Fruit fly (Drosophila melanogaster) whole organism, embryonic: Measurements from ENCODE around the gene APP-BP1.

ENCODE experiments used
- B-H1 ChIP-seq: fragments of 200-800 bp; sonication (Bioruptor generic); IDR thresholded peaks from 3 replicates; pipeline ENCODE4 v1.3.6; 2022; ENCODE audit warnings: missing biosample characterization, missing genetic modification characterization
- Blimp-1 ChIP-seq: fragments of 200-800 bp; sonication (Bioruptor generic); optimal IDR thresholded peaks from 3 replicates; lab custom pipeline; 2018; ENCODE audit warnings: missing biosample characterization, missing genetic modification characterization, mild to moderate bottlenecking, moderate library complexity, missing genetic modification reagents
- BtbVII ChIP-seq: fragments of 200-800 bp; sonication (Bioruptor generic); optimal IDR thresholded peaks from 3 replicates; lab custom pipeline; 2017; ENCODE audit warnings: missing biosample characterization, mild to moderate bottlenecking, missing genetic modification characterization
- CG1024 ChIP-seq: fragments of 200-800 bp; sonication (Bioruptor generic); IDR thresholded peaks from 2 replicates; pipeline ENCODE4 v1.3.6; 2022; ENCODE audit warnings: missing biosample characterization, missing genetic modification characterization
- CG11696 ChIP-seq: fragments of 200-800 bp; sonication (Bioruptor generic); IDR thresholded peaks from 2 replicates; pipeline ENCODE4 v1.3.6; 2022; ENCODE audit warnings: missing biosample characterization, missing genetic modification characterization
- CG12236 ChIP-seq: fragments of 200-800 bp; sonication (Bioruptor generic); optimal IDR thresholded peaks from 2 replicates; lab custom pipeline; 2016; ENCODE audit warnings: missing biosample characterization, missing genetic modification characterization
- CG12391 ChIP-seq: fragments of 200-800 bp; sonication (Bioruptor generic); optimal IDR thresholded peaks from 3 replicates; lab custom pipeline; 2018; ENCODE audit warnings: missing biosample characterization, mild to moderate bottlenecking, missing genetic modification characterization, moderate library complexity
- CG13894 ChIP-seq: fragments of 200-800 bp; sonication (Bioruptor generic); optimal IDR thresholded peaks from 3 replicates; lab custom pipeline; 2018; ENCODE audit warnings: missing biosample characterization, mild to moderate bottlenecking, missing genetic modification characterization, moderate library complexity
- CG14014 ChIP-seq: fragments of 200-800 bp; sonication (Bioruptor generic); IDR thresholded peaks from 2 replicates; pipeline ENCODE4 v1.3.6; 2022; ENCODE audit warnings: missing biosample characterization, missing genetic modification characterization
- CG1647 ChIP-seq: fragments of 200-800 bp; sonication (Bioruptor generic); optimal IDR thresholded peaks from 3 replicates; lab custom pipeline; 2016; ENCODE audit warnings: missing biosample characterization, missing genetic modification characterization
- CG17385 ChIP-seq: fragments of 200-800 bp; sonication (Bioruptor generic); optimal IDR thresholded peaks from 3 replicates; lab custom pipeline; 2018; ENCODE audit warnings: missing biosample characterization, mild to moderate bottlenecking, missing genetic modification characterization
- CG17802 ChIP-seq: fragments of 200-800 bp; sonication (Bioruptor generic); optimal IDR thresholded peaks from 2 replicates; lab custom pipeline; 2018; ENCODE audit warnings: missing biosample characterization, mild to moderate bottlenecking, missing genetic modification characterization, moderate library complexity
- CG2202 ChIP-seq: fragments of 200-800 bp; sonication (Bioruptor generic); optimal IDR thresholded peaks from 2 replicates; lab custom pipeline; 2018; ENCODE audit warnings: missing biosample characterization, mild to moderate bottlenecking, missing genetic modification characterization
- CG31224 ChIP-seq: fragments of 200-800 bp; sonication (Bioruptor generic); IDR thresholded peaks from 2 replicates; pipeline ENCODE4 v1.3.6; 2022; ENCODE audit warnings: missing biosample characterization, missing genetic modification characterization
- CG31441 ChIP-seq: fragments of 200-800 bp; sonication (Bioruptor generic); IDR thresholded peaks from 2 replicates; pipeline ENCODE4 v1.3.6; 2022; ENCODE audit warnings: missing biosample characterization, missing genetic modification characterization
- CG4730 ChIP-seq: fragments of 200-800 bp; sonication (Bioruptor generic); IDR thresholded peaks from 2 replicates; pipeline ENCODE4 v1.3.6; 2022; ENCODE audit warnings: missing biosample characterization, missing genetic modification characterization
- CG5180 ChIP-seq: fragments of 200-800 bp; sonication (Bioruptor generic); optimal IDR thresholded peaks from 3 replicates; lab custom pipeline; 2017; ENCODE audit warnings: missing biosample characterization, missing genetic modification characterization, mild to moderate bottlenecking, moderate library complexity, missing genetic modification reagents
- CG6175 ChIP-seq: fragments of 200-800 bp; sonication (Bioruptor generic); IDR thresholded peaks from 3 replicates; pipeline ENCODE4 v1.3.6; 2022; ENCODE audit warnings: missing biosample characterization, missing genetic modification characterization
- CG7556 ChIP-seq: fragments of 200-800 bp; sonication (Bioruptor generic); optimal IDR thresholded peaks from 2 replicates; lab custom pipeline; 2017; ENCODE audit warnings: missing biosample characterization, mild to moderate bottlenecking, missing genetic modification characterization
- CG7928 ChIP-seq: fragments of 200-800 bp; sonication (Bioruptor generic); optimal IDR thresholded peaks from 2 replicates; lab custom pipeline; 2017; ENCODE audit warnings: missing biosample characterization, mild to moderate bottlenecking, missing genetic modification characterization
- Dll ChIP-seq: fragments of 200-800 bp; sonication (Bioruptor generic); IDR thresholded peaks from 4 replicates; pipeline ENCODE4 v1.3.6; 2022; ENCODE audit warnings: missing biosample characterization, missing genetic modification characterization; ENCODE audit not compliant: partially characterized antibody
- Gug ChIP-seq: fragments of 200-800 bp; sonication (Bioruptor generic); IDR thresholded peaks from 4 replicates; pipeline ENCODE4 v1.3.6; 2022; ENCODE audit warnings: missing biosample characterization, missing genetic modification characterization
- HHEX ChIP-seq: fragments of 200-800 bp; sonication (Bioruptor generic); optimal IDR thresholded peaks from 3 replicates; lab custom pipeline; 2017; ENCODE audit warnings: missing biosample characterization, mild to moderate bottlenecking, missing genetic modification characterization, missing genetic modification reagents
- HmgZ ChIP-seq: fragments of 200-800 bp; sonication (Bioruptor generic); optimal IDR thresholded peaks from 2 replicates; lab custom pipeline; 2018; ENCODE audit warnings: missing biosample characterization, mild to moderate bottlenecking, missing genetic modification characterization
- Optix ChIP-seq: fragments of 200-800 bp; sonication (Bioruptor generic); IDR thresholded peaks from 3 replicates; pipeline ENCODE4 v1.3.6; 2022; ENCODE audit warnings: missing biosample characterization, missing genetic modification characterization
- Stat92E ChIP-seq, 3 experiments: fragments of >200 bp in 2 of 3; fragments of 200-800 bp in 1 of 3; sonication (Bioruptor generic) in 1 of 3; optimal IDR thresholded peaks; 2 replicates each; lab custom pipeline; 2017 to 2019; ENCODE audit warnings: missing biosample characterization in 3 of 3, missing genetic modification characterization in 3 of 3, mild to moderate bottlenecking in 1 of 3, moderate library complexity in 1 of 3
- TFAM ChIP-seq: fragments of 200-800 bp; sonication (Bioruptor generic); optimal IDR thresholded peaks from 2 replicates; lab custom pipeline; 2017; ENCODE audit warnings: missing biosample characterization, missing genetic modification characterization, inconsistent platforms
- bcd ChIP-seq: fragments of 200-800 bp; sonication (Bioruptor generic); optimal IDR thresholded peaks from 2 replicates; lab custom pipeline; 2017; ENCODE audit warnings: missing biosample characterization, mild to moderate bottlenecking, missing genetic modification characterization
- cad ChIP-seq: fragments of >200 bp; optimal IDR thresholded peaks from 2 replicates; lab custom pipeline; 2017; ENCODE audit warnings: missing biosample characterization, missing genetic modification characterization
- corto ChIP-seq: fragments of 200-800 bp; sonication (Bioruptor generic); optimal IDR thresholded peaks from 2 replicates; lab custom pipeline; 2016; ENCODE audit warnings: missing biosample characterization, mild to moderate bottlenecking, missing genetic modification characterization, moderate library complexity
- disco-r ChIP-seq: fragments of 200-800 bp; sonication (Bioruptor generic); optimal IDR thresholded peaks from 2 replicates; lab custom pipeline; 2016; ENCODE audit warnings: missing biosample characterization, missing genetic modification characterization
- emc ChIP-seq: fragments of 200-800 bp; sonication (Bioruptor generic); optimal IDR thresholded peaks from 2 replicates; lab custom pipeline; 2016; ENCODE audit warnings: missing biosample characterization, missing genetic modification characterization
- en ChIP-seq: fragments of 200-800 bp; sonication (Bioruptor generic); optimal IDR thresholded peaks from 2 replicates; lab custom pipeline; 2016; ENCODE audit warnings: missing biosample characterization, missing genetic modification characterization
- gt ChIP-seq: fragments of 200-800 bp; sonication (Bioruptor generic); IDR thresholded peaks from 2 replicates; pipeline ENCODE4 v1.3.6; 2022; ENCODE audit warnings: missing biosample characterization, missing genetic modification characterization
- hb ChIP-seq: fragments of 200-800 bp; sonication (Bioruptor generic); IDR thresholded peaks from 3 replicates; pipeline ENCODE4 v1.3.6; 2022; ENCODE audit warnings: missing biosample characterization, missing genetic modification characterization; ENCODE audit not compliant: partially characterized antibody
- jing ChIP-seq: fragments of 200-800 bp; sonication (Bioruptor generic); optimal IDR thresholded peaks from 2 replicates; lab custom pipeline; 2018; ENCODE audit warnings: missing biosample characterization, mild to moderate bottlenecking, missing genetic modification characterization
- knrl ChIP-seq: fragments of 200-800 bp; sonication (Bioruptor generic); IDR thresholded peaks from 3 replicates; pipeline ENCODE4 v1.3.6; 2022; ENCODE audit warnings: missing biosample characterization, missing genetic modification characterization; ENCODE audit not compliant: partially characterized antibody
- lola ChIP-seq, 3 experiments: fragments of >200 bp in 2 of 3; fragments of 200-800 bp in 1 of 3; sonication (Bioruptor generic) in 1 of 3; optimal IDR thresholded peaks; 2 replicates each; lab custom pipeline; 2017 to 2019; ENCODE audit warnings: missing biosample characterization in 3 of 3, missing genetic modification characterization in 3 of 3, mild to moderate bottlenecking in 1 of 3, moderate library complexity in 1 of 3
- lov ChIP-seq, 2 experiments: fragments of 200-800 bp in 1 of 2; fragments of >200 bp in 1 of 2; sonication (Bioruptor generic) in 1 of 2; IDR thresholded peaks in 1 of 2; optimal IDR thresholded peaks in 1 of 2; 2 replicates in 1 of 2; 3 replicates in 1 of 2; pipeline versions ENCODE4 v1.3.6 to Lab custom; 2017 to 2022; ENCODE audit warnings: missing biosample characterization in 1 of 2, missing genetic modification characterization in 1 of 2
- mirr ChIP-seq: fragments of 200-800 bp; sonication (Bioruptor generic); optimal IDR thresholded peaks from 3 replicates; lab custom pipeline; 2018; ENCODE audit warnings: missing biosample characterization, mild to moderate bottlenecking, missing genetic modification characterization
- odd ChIP-seq: fragments of 200-800 bp; sonication (Bioruptor generic); optimal IDR thresholded peaks from 2 replicates; lab custom pipeline; 2017; ENCODE audit warnings: missing biosample characterization, mild to moderate bottlenecking, missing genetic modification characterization
- org-1 ChIP-seq: fragments of 200-800 bp; sonication (Bioruptor generic); optimal IDR thresholded peaks from 2 replicates; lab custom pipeline; 2017; ENCODE audit warnings: missing biosample characterization, missing genetic modification characterization
- pfk ChIP-seq: fragments of 200-800 bp; sonication (Bioruptor generic); optimal IDR thresholded peaks from 2 replicates; lab custom pipeline; 2018; ENCODE audit warnings: missing biosample characterization, mild to moderate bottlenecking, missing genetic modification characterization, moderate library complexity
- shn ChIP-seq: fragments of 200-800 bp; sonication (Bioruptor generic); optimal IDR thresholded peaks from 3 replicates; lab custom pipeline; 2016; ENCODE audit warnings: missing biosample characterization, missing genetic modification characterization
- slp2 ChIP-seq: fragments of 200-800 bp; sonication (Bioruptor generic); optimal IDR thresholded peaks from 2 replicates; lab custom pipeline; 2016; ENCODE audit warnings: missing biosample characterization, missing genetic modification characterization
- sob ChIP-seq: fragments of 200-800 bp; sonication (Bioruptor generic); IDR thresholded peaks from 2 replicates; pipeline ENCODE4 v1.3.6; 2022; ENCODE audit warnings: missing biosample characterization, missing genetic modification characterization
- tap ChIP-seq: fragments of 200-800 bp; optimal IDR thresholded peaks from 3 replicates; lab custom pipeline; 2019; ENCODE audit warnings: missing biosample characterization, mild to moderate bottlenecking, missing genetic modification characterization, moderate library complexity
- trem ChIP-seq: fragments of 200-800 bp; optimal IDR thresholded peaks from 3 replicates; lab custom pipeline; 2019; ENCODE audit warnings: missing biosample characterization, mild to moderate bottlenecking, missing genetic modification characterization, moderate library complexity
- twi ChIP-seq: fragments of 200-800 bp; optimal IDR thresholded peaks from 2 replicates; lab custom pipeline; 2019; ENCODE audit warnings: missing biosample characterization, mild to moderate bottlenecking, missing genetic modification characterization, moderate library complexity

APP-BP1 gene

dm6 chr3L:11093046-11093520 lies 5.1 kb upstream of the APP-BP1 start, which contains the start of gene JIL-1 (continued):
- TF ChIP-seq odd (GFP tag; lab: Kevin White, UChicago) (no peak), disco-r (no peak), shn (GFP tag; lab: Kevin White, UChicago) (no peak), bcd (GFP tag; lab: Kevin White, UChicago) (peak; percentile 71), slp2 (GFP tag; lab: Kevin White, UChicago) (peak; percentile 24), HHEX (GFP tag; lab: Kevin White, UChicago) (peak; percentile 20), CG17802 (tag; lab: Kevin White, UChicago) (peak; percentile 36), CG31441 (GFP tag; lab: Robert Waterston, UW) (peak; percentile 47), lov (optimal IDR thresholded peaks at IDR 0.05; lab: Kevin White, UChicago) (no peak), lov (GFP tag; IDR thresholded peaks at IDR 0.05; lab: Robert Waterston, UW) (peak; percentile 61; the same call in 1 of the 3 replicates), twi (no peak), CG14014 (peak; percentile 62), HmgZ (peak; percentile 49), jing (GFP tag; lab: Kevin White, UChicago) (no peak), sob (peak; percentile 93), CG17385 (GFP tag; lab: Kevin White, UChicago) (peak; percentile 44), emc (GFP tag; lab: Kevin White, UChicago) (peak; percentile 8), corto (no peak), Gug (peak; percentile 80), B-H1 (GFP tag; lab: Robert Waterston, UW) (no peak), Blimp-1 (GFP tag; lab: Kevin White, UChicago) (peak; percentile 39), hb (GFP tag; lab: Robert Waterston, UW) (peak; percentile 77), CG7928 (peak; percentile 89), Dll (GFP tag; lab: Robert Waterston, UW) (peak; percentile 85), pfk (GFP tag; lab: Kevin White, UChicago) (no peak), CG1024 (no peak; the same call in 1 of the 2 replicates), Stat92E (GFP tag; optimal IDR thresholded peaks at IDR 0.05; lab: Kevin White, UChicago) (peak in 1 of 3 experiments; percentile 43), gt (GFP tag; lab: Robert Waterston, UW) (no peak), CG7556 (GFP tag; lab: Kevin White, UChicago) (peak; percentile 27), CG13894 (peak; percentile 31), CG2202 (tag; lab: Kevin White, UChicago) (peak; percentile 34), BtbVII (GFP tag; lab: Kevin White, UChicago) (peak; percentile 39), mirr (GFP tag; lab: Kevin White, UChicago) (no peak), CG11696 (GFP tag; lab: Robert Waterston, UW) (no peak), CG5180 (GFP tag; lab: Kevin White, UChicago) (no peak), CG12391 (tag; lab: Kevin White, UChicago) (peak; percentile 71), CG12236 (GFP tag; lab: Kevin White, UChicago) (no peak), cad (GFP tag; lab: Kevin White, UChicago) (no peak), tap (tag; lab: Kevin White, UChicago) (no peak), org-1 (GFP tag; lab: Kevin White, UChicago) (peak; percentile 15), lola (GFP tag; optimal IDR thresholded peaks at IDR 0.05; lab: Kevin White, UChicago) (peak in 1 of 3 experiments; percentile 30), trem (peak; percentile 8), Optix (no peak), knrl (peak; percentile 87), CG4730 (peak; percentile 50), CG6175 (GFP tag; lab: Robert Waterston, UW) (peak; percentile 71; the same call in 2 of the 3 replicates), en (GFP tag; lab: Kevin White, UChicago) (no peak), TFAM (GFP tag; lab: Kevin White, UChicago) (no peak), CG1647 (GFP tag; lab: Kevin White, UChicago) (no peak), CG31224 (GFP tag; lab: Robert Waterston, UW) (peak; percentile 65)
